Worm (Caenorhabditis elegans): ENCODE results near the gene scrm-3.

scrm-3 gene

ce11 chrV:3332023-3332422 lies 25.0 kb downstream of the scrm-3 start, which contains the start of gene C17B7.9:
Gene C17B7.9, minus strand, starts transcription at chrV:3332123.
- TF ChIP-seq aptf-3 (GFP tag; IDR thresholded peaks at IDR 0.05) (no peak), dox-1 (GFP tag; IDR thresholded peaks at IDR 0.05) (no peak), snpc-1.3 (tag; optimal IDR thresholded peaks at IDR 0.05; ENCODE audit: insufficient read depth) (no peak), nfyb-1 (GFP tag; IDR thresholded peaks at IDR 0.05) (no peak), mcd-1 (GFP tag; IDR thresholded peaks at IDR 0.05) (no peak), mel-28 (tag; optimal IDR thresholded peaks at IDR 0.05; ENCODE audit: borderline replicate concordance) (no peak), bed-1 (GFP tag; IDR thresholded peaks at IDR 0.05) (no peak), ceh-58 (GFP tag; IDR thresholded peaks at IDR 0.05) (no peak), F39B2.1 (GFP tag; IDR thresholded peaks at IDR 0.05) (no peak), F57A8.1 (GFP tag; optimal IDR thresholded peaks at IDR 0.05) (no peak)

ce11 chrV:3324178-3324577 lies 32.8 kb downstream of the scrm-3 start, which contains the start of gene C17B7.8:
Gene C17B7.8, minus strand, starts transcription at chrV:3324278.
- no peak for TF ChIP-seq him-1 (tag; optimal IDR thresholded peaks at IDR 0.05)
- no peak for TF ChIP-seq K11D2.4 (GFP tag; IDR thresholded peaks at IDR 0.05)

- TF ChIP-seq aptf-3 (GFP tag; IDR thresholded peaks at IDR 0.05): no peak
Observed at ce11 chrV:3320432-3320831, 36.6 kb downstream of the scrm-3 start, which contains the start of gene C17B7.14. Gene C17B7.14, minus strand, starts transcription at chrV:3320532.

- no peak for TF ChIP-seq attf-5 (GFP tag; optimal IDR thresholded peaks at IDR 0.05)
- TF ChIP-seq ztf-28 (GFP tag; IDR thresholded peaks at IDR 0.05): 0 out of 2 replicates have a peak, but pooled peaks have one; percentile 26
Observed at ce11 chrV:3320005-3320404, 37.0 kb downstream of the scrm-3 start, which contains the start of gene F35F10.14. Gene F35F10.14, minus strand, starts transcription at chrV:3320105.

- no peak for TF ChIP-seq ztf-18 (tag; optimal IDR thresholded peaks at IDR 0.05)
- no peak for TF ChIP-seq ztf-26 (tag; optimal IDR thresholded peaks at IDR 0.05)
- no peak for TF ChIP-seq rcor-1 (GFP tag; IDR thresholded peaks at IDR 0.05)
- TF ChIP-seq F57A8.1 (GFP tag; optimal IDR thresholded peaks at IDR 0.05): no peak
- no peak for TF ChIP-seq dpff-1 (tag; optimal IDR thresholded peaks at IDR 0.05)
Observed at ce11 chrV:3318975-3319374, 38.0 kb downstream of the scrm-3 start, which contains the start of gene F35F10.13. Gene F35F10.13, minus strand, starts transcription at chrV:3319075.

ce11 chrV:3316108-3316507 lies 40.9 kb downstream of the scrm-3 start, which contains the start of gene F35F10.1:
Gene F35F10.1, plus strand, starts transcription at chrV:3316307.
- no peak for TF ChIP-seq efl-1 (GFP tag; optimal IDR thresholded peaks at IDR 0.05)
- TF ChIP-seq madf-3 (GFP tag; IDR thresholded peaks at IDR 0.05): 0 out of 2 replicates have a peak, but pooled peaks have one; percentile 50
- 0 out of 2 replicates have a peak, but pooled peaks have one; percentile 84 for TF ChIP-seq bed-1 (GFP tag; IDR thresholded peaks at IDR 0.05)

ce11 chrV:3315308-3315707 lies 41.7 kb downstream of the scrm-3 start, which contains the start of gene arrd-19:
Gene arrd-19, minus strand, starts transcription at chrV:3315516.
- peak; percentile 8 for TF ChIP-seq chd-7 (tag; optimal IDR thresholded peaks at IDR 0.05)
- peak; percentile 57; the same call in 1 of the 2 replicates for TF ChIP-seq let-526 (GFP tag; IDR thresholded peaks at IDR 0.05)
- TF ChIP-seq ekl-4 (GFP tag; IDR thresholded peaks at IDR 0.05): peak; percentile 43; the same call in 1 of the 2 replicates
- peak; percentile 51 for TF ChIP-seq ZK185.1 (tag; optimal IDR thresholded peaks at IDR 0.05; ENCODE audit: poor library complexity, severe bottlenecking)
- peak; percentile 66; the same call in 1 of the 2 replicates for TF ChIP-seq pbrm-1 (GFP tag; IDR thresholded peaks at IDR 0.05)
- TF ChIP-seq ceh-58 (GFP tag; IDR thresholded peaks at IDR 0.05): no peak
- TF ChIP-seq Y56A3A.18 (GFP tag; IDR thresholded peaks at IDR 0.05): peak; percentile 51; the same call in 1 of the 2 replicates
- TF ChIP-seq ceh-100 (GFP tag; IDR thresholded peaks at IDR 0.05): peak; percentile 48; the same call in 1 of the 2 replicates
- TF ChIP-seq Y53G8AR.9 (GFP tag; conservative IDR thresholded peaks at IDR 0.05): peak; percentile 47; the same call in 1 of the 2 replicates
- peak; percentile 97 for TF ChIP-seq dox-1 (GFP tag; IDR thresholded peaks at IDR 0.05)
- peak; percentile 21 for TF ChIP-seq ztf-26 (tag; optimal IDR thresholded peaks at IDR 0.05)
- peak; percentile 47; the same call in 1 of the 2 replicates for TF ChIP-seq cebp-1 (GFP tag; IDR thresholded peaks at IDR 0.05)
- TF ChIP-seq cebp-1 (tag; optimal IDR thresholded peaks at IDR 0.05): no peak
- peak; percentile 36 for TF ChIP-seq tbp1 (GFP tag; optimal IDR thresholded peaks at IDR 0.05)
- no peak for TF ChIP-seq xnd-1 (tag; optimal IDR thresholded peaks at IDR 0.05)
- no peak for TF ChIP-seq ama-1 (optimal IDR thresholded peaks at IDR 0.05)
- no peak for TF ChIP-seq ama-1 (GFP tag; optimal IDR thresholded peaks at IDR 0.05)
- TF ChIP-seq hmg-20 (GFP tag; IDR thresholded peaks at IDR 0.05): peak; percentile 52; the same call in 1 of the 2 replicates
- TF ChIP-seq madf-10 (tag; optimal IDR thresholded peaks at IDR 0.05): no peak
- peak; percentile 73; the same call in 1 of the 2 replicates for TF ChIP-seq nfyb-1 (GFP tag; IDR thresholded peaks at IDR 0.05)
